Fruit fly (Drosophila melanogaster) Kc167 (cell line): ENCODE data around the gene CG13390.

Experiments used
- Myc ChIP-seq: fragments of >200 bp; optimal IDR thresholded peaks from 2 replicates; lab custom pipeline; 2017; ENCODE audit warnings: missing external identifiers
- Sin3A ChIP-seq: fragments of >200 bp; optimal IDR thresholded peaks from 2 replicates; lab custom pipeline; 2018; ENCODE audit warnings: missing external identifiers
- h ChIP-seq: fragments of >200 bp; optimal IDR thresholded peaks from 3 replicates; lab custom pipeline; 2018; ENCODE audit warnings: missing external identifiers
- insv ChIP-seq: fragments of >200 bp; optimal IDR thresholded peaks from 3 replicates; lab custom pipeline; 2018; ENCODE audit warnings: missing external identifiers
- psq ChIP-seq: fragments of >200 bp; optimal IDR thresholded peaks from 2 replicates; lab custom pipeline; 2017; ENCODE audit warnings: missing external identifiers
- ttk ChIP-seq: sonication (Bioruptor generic); optimal IDR thresholded peaks from 2 replicates; lab custom pipeline; 2017; ENCODE audit warnings: missing external identifiers

CG13390 gene

dm6 chr2L:8395996-8396699, 19.6 kb upstream of the CG13390 start, which contains the start of the genes Peritrophin-15a and CG13385:
TSS of gene Peritrophin-15a (minus strand) at chr2L:8396096.
TSS of gene CG13385 (plus strand) at chr2L:8396649.
- TF ChIP-seq ttk (lab: Kevin White, UChicago) = no peak
- TF ChIP-seq h (lab: Kevin White, UChicago) = no peak
- TF ChIP-seq insv = no peak
- no peak for TF ChIP-seq psq (lab: Kevin White, UChicago)
- TF ChIP-seq Sin3A (lab: Kevin White, UChicago) = no peak
- no peak for TF ChIP-seq Myc (lab: Kevin White, UChicago)

dm6 chr2L:8394840-8395239, 18.2 kb upstream of the CG13390 start, which contains the start of gene Peritrophin-15b:
TSS of gene Peritrophin-15b (minus strand) at chr2L:8394940.
- no peak for TF ChIP-seq h (lab: Kevin White, UChicago)

dm6 chr2L:8394180-8394579, 17.6 kb upstream of the CG13390 start, which contains the start of gene lectin-29Ca:
TSS of gene lectin-29Ca (minus strand) at chr2L:8394280.
- TF ChIP-seq Myc (lab: Kevin White, UChicago) = no peak
- no peak for TF ChIP-seq psq (lab: Kevin White, UChicago)
- no peak for TF ChIP-seq ttk (lab: Kevin White, UChicago)
- TF ChIP-seq Sin3A (lab: Kevin White, UChicago) = no peak

dm6 chr2L:8393122-8393521, 16.5 kb upstream of the CG13390 start, which contains the start of gene Acp29AB:
TSS of gene Acp29AB (minus strand) at chr2L:8393222.
- TF ChIP-seq ttk (lab: Kevin White, UChicago) = no peak

- TF ChIP-seq ttk (lab: Kevin White, UChicago) (no peak), insv (no peak), psq (lab: Kevin White, UChicago) (no peak)
Measured at dm6 chr2L:8392298-8392697, 15.7 kb upstream of the CG13390 start, which contains the start of gene CG42820. TSS of gene CG42820 (minus strand) at chr2L:8392398.

dm6 chr2L:8389231-8389630, 12.6 kb upstream of the CG13390 start, which contains the start of gene CG42819:
TSS of gene CG42819 (minus strand) at chr2L:8389331.
- TF ChIP-seq insv (no peak), ttk (lab: Kevin White, UChicago) (no peak), h (lab: Kevin White, UChicago) (no peak), psq (lab: Kevin White, UChicago) (no peak), Myc (lab: Kevin White, UChicago) (no peak), Sin3A (lab: Kevin White, UChicago) (no peak)

dm6 chr2L:8385849-8386248, 9.3 kb upstream of the CG13390 start:
- TF ChIP-seq insv = no peak
- no peak for TF ChIP-seq Myc (lab: Kevin White, UChicago)
- no peak for TF ChIP-seq psq (lab: Kevin White, UChicago)
- TF ChIP-seq ttk (lab: Kevin White, UChicago) = no peak
- no peak for TF ChIP-seq Sin3A (lab: Kevin White, UChicago)
- no peak for TF ChIP-seq h (lab: Kevin White, UChicago)

- no peak for TF ChIP-seq insv
- TF ChIP-seq Myc (lab: Kevin White, UChicago) = no peak
- TF ChIP-seq ttk (lab: Kevin White, UChicago) = no peak
- no peak for TF ChIP-seq psq (lab: Kevin White, UChicago)
- TF ChIP-seq h (lab: Kevin White, UChicago) = no peak
- no peak for TF ChIP-seq Sin3A (lab: Kevin White, UChicago)
Measured at dm6 chr2L:8384985-8385519, 8.5 kb upstream of the CG13390 start.

dm6 chr2L:8384108-8384601, 7.6 kb upstream of the CG13390 start, which contains the start of the genes Dad1 and CG13384:
TSS of gene Dad1 (minus strand) at chr2L:8384137.
TSS of gene CG13384 (plus strand) at chr2L:8384455.
- TF ChIP-seq ttk (lab: Kevin White, UChicago) (no peak), psq (lab: Kevin White, UChicago) (no peak), Sin3A (lab: Kevin White, UChicago) (no peak), insv (no peak), Myc (lab: Kevin White, UChicago) (no peak), h (lab: Kevin White, UChicago) (no peak)

dm6 chr2L:8382646-8383045, 6.0 kb upstream of the CG13390 start, which contains the start of the genes CG13392 and Rcd4:
TSS of gene CG13392 (minus strand) at chr2L:8382807.
TSS of gene Rcd4 (plus strand) at chr2L:8382861.
- TF ChIP-seq psq (lab: Kevin White, UChicago) (no peak), insv (no peak), Myc (lab: Kevin White, UChicago) (no peak), h (lab: Kevin White, UChicago) (no peak), Sin3A (lab: Kevin White, UChicago) (no peak), ttk (lab: Kevin White, UChicago) (no peak)

dm6 chr2L:8381508-8382036, 5.0 kb upstream of the CG13390 start, which contains the start of gene AlaRS:
TSS of gene AlaRS (minus strand) at chr2L:8381764.
- TF ChIP-seq insv (no peak), psq (lab: Kevin White, UChicago) (no peak), Sin3A (lab: Kevin White, UChicago) (no peak), ttk (lab: Kevin White, UChicago) (no peak), Myc (lab: Kevin White, UChicago) (no peak), h (lab: Kevin White, UChicago) (no peak)

dm6 chr2L:8374235-8374634, 2.4 kb downstream of the CG13390 start, which contains the start of gene Wdr82:
TSS of gene Wdr82 (plus strand) at chr2L:8374461.
- TF ChIP-seq ttk (lab: Kevin White, UChicago) (no peak), insv (no peak), h (lab: Kevin White, UChicago) (no peak), psq (lab: Kevin White, UChicago) (no peak), Sin3A (lab: Kevin White, UChicago) (no peak), Myc (lab: Kevin White, UChicago) (no peak)
